Fruit fly (Drosophila melanogaster): ENCODE data around the gene Cyp12e1.

DNA sequence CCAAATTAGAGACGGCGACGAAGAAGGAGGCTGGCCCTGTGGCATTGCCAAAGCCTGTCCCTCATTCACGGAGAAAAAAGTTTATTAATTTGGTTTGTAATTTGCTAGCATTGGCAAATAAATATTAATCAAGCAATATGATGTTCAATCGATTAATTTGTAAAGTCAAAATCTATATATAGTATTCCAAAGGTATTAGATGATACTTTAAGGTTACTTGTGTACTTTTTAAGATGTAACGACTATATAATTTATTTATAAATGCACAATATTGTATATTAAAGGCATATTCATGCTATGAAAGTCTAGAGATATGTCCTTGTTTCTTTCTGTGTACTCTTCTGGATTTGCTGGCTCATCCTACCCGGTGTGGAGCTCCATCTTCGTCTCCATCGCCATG is 37.2 kb downstream of the Cyp12e1 start:
- TF ChIP-seq dac (GFP tag; optimal IDR thresholded peaks at IDR 0.05) (no peak), CG9139 (GFP tag; optimal IDR thresholded peaks at IDR 0.05) (no peak), Met (GFP tag; optimal IDR thresholded peaks at IDR 0.05) (no peak), CG6276 (GFP tag; optimal IDR thresholded peaks at IDR 0.05) (no peak), fkh (GFP tag; optimal IDR thresholded peaks at IDR 0.05) (no peak), Hr39 (GFP tag; optimal IDR thresholded peaks at IDR 0.05) (no peak), topi (GFP tag; optimal IDR thresholded peaks at IDR 0.05) (no peak), esn (GFP tag; optimal IDR thresholded peaks at IDR 0.05) (no peak), Hr38 (GFP tag; optimal IDR thresholded peaks at IDR 0.05) (no peak), OdsH (GFP tag; optimal IDR thresholded peaks at IDR 0.05) (no peak), Sox14 (GFP tag; optimal IDR thresholded peaks at IDR 0.05) (no peak), CG8319 (GFP tag; optimal IDR thresholded peaks at IDR 0.05) (no peak)
